Worm (Caenorhabditis elegans): ENCODE measurements around the gene kgb-1.

The kgb-1 gene

DNA sequence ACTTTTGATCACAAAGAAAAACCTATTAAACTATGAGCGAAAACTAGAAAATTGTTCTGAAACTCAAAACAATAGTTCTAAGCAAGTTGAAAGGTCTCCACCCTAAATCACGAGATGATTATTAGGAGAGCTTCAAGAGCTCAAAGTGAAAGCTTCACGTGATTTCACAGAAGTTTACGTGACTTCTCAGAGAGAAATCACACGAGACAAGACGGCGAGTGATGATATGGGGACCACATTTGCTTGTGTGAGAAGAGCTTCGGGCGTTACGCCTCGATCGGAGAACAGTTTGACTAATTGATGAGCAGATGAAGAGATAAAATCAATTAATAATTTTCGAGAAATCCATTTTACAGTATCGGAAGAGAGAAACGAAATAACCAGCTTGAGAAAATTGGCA, 44.9 kb downstream of the kgb-1 start:
- TF ChIP-seq sup-37 (GFP tag; optimal IDR thresholded peaks at IDR 0.05) (no peak), zip-4 (GFP tag; optimal IDR thresholded peaks at IDR 0.05) (no peak), xbp-1 (tag; optimal IDR thresholded peaks at IDR 0.05) (no peak), irx-1 (tag; optimal IDR thresholded peaks at IDR 0.05) (no peak), nhr-20 (tag; optimal IDR thresholded peaks at IDR 0.05) (no peak), nhr-71 (tag; optimal IDR thresholded peaks at IDR 0.05) (peak; percentile 55), fos-1 (tag; optimal IDR thresholded peaks at IDR 0.05) (no peak), rnt-1 (tag; optimal IDR thresholded peaks at IDR 0.05) (peak; percentile 59), egl-27 (tag; optimal IDR thresholded peaks at IDR 0.05) (no peak), C04F5.9 (tag; optimal IDR thresholded peaks at IDR 0.05) (no peak), efl-1 (optimal IDR thresholded peaks at IDR 0.05) (no peak), efl-1 (GFP tag; optimal IDR thresholded peaks at IDR 0.05 in 1 of 2) (peak in 1 of 2 experiments; percentile 77), hlh-4 (tag; optimal IDR thresholded peaks at IDR 0.05) (no peak), isw-1 (GFP tag; IDR thresholded peaks at IDR 0.05) (no peak), skn-1 (tag; optimal IDR thresholded peaks at IDR 0.05) (no peak), lin-15B (tag; optimal IDR thresholded peaks at IDR 0.05) (no peak), ztf-4 (tag; optimal IDR thresholded peaks at IDR 0.05) (no peak), unc-98 (GFP tag; IDR thresholded peaks at IDR 0.05) (no peak), nhr-47 (tag; optimal IDR thresholded peaks at IDR 0.05) (no peak), dpl-1 (GFP tag; optimal IDR thresholded peaks at IDR 0.05) (no peak), ztf-11 (tag; optimal IDR thresholded peaks at IDR 0.05) (no peak), Y116A8C.19 (tag; optimal IDR thresholded peaks at IDR 0.05; ENCODE audit: borderline replicate concordance) (no peak), aha-1 (tag; optimal IDR thresholded peaks at IDR 0.05) (no peak), nhr-19 (GFP tag; conservative IDR thresholded peaks at IDR 0.05) (0 out of 2 replicates have a peak, but pooled peaks have one; percentile 11), sox-4 (tag; optimal IDR thresholded peaks at IDR 0.05) (no peak), fkh-8 (tag; optimal IDR thresholded peaks at IDR 0.05) (no peak), C34B4.2 (tag; optimal IDR thresholded peaks at IDR 0.05) (no peak), alr-1 (tag; optimal IDR thresholded peaks at IDR 0.05; ENCODE audit: borderline replicate concordance) (no peak), nhr-90 (tag; optimal IDR thresholded peaks at IDR 0.05; ENCODE audit: poor library complexity) (no peak), ces-1 (GFP tag; optimal IDR thresholded peaks at IDR 0.05) (no peak), pax-3 (tag; optimal IDR thresholded peaks at IDR 0.05) (no peak), fkh-10 (GFP tag; optimal IDR thresholded peaks at IDR 0.05) (no peak), zag-1 (tag; optimal IDR thresholded peaks at IDR 0.05) (no peak), lsy-2 (tag; optimal IDR thresholded peaks at IDR 0.05) (peak; percentile 3 to 26), unc-86 (tag; optimal IDR thresholded peaks at IDR 0.05) (no peak), mab-9 (GFP tag; IDR thresholded peaks at IDR 0.05) (no peak)
